Fruit fly (Drosophila melanogaster) whole organism: Measurements from ENCODE around the gene Fam92.

Source experiments
- CG8478 ChIP-seq: fragments of >200 bp; optimal IDR thresholded peaks from 2 replicates; lab custom pipeline; 2018; ENCODE audit warnings: inconsistent platforms
- EcR ChIP-seq, 2 experiments: fragments of >200 bp; optimal IDR thresholded peaks; 2 replicates each; lab custom pipeline; 2017; ENCODE audit warnings: missing biosample characterization in 2 of 2, missing genetic modification characterization in 2 of 2, missing genetic modification reagents in 2 of 2
- pan ChIP-seq: fragments of >200 bp; optimal IDR thresholded peaks from 2 replicates; lab custom pipeline; 2017
- psq ChIP-seq: fragments of >200 bp; optimal IDR thresholded peaks from 2 replicates; lab custom pipeline; 2017
- usp ChIP-seq: fragments of >200 bp; optimal IDR thresholded peaks from 2 replicates; lab custom pipeline; 2017; ENCODE audit warnings: missing biosample characterization, missing genetic modification characterization, mixed read lengths

dm6 chr2L:12435976-12436771 is 11.5 kb downstream of the Fam92 start:
- TF ChIP-seq usp (GFP tag; lab: Kevin White, UChicago): no peak
- no peak for TF ChIP-seq psq (lab: Kevin White, UChicago)
- TF ChIP-seq EcR (GFP tag; optimal IDR thresholded peaks at IDR 0.05; lab: Kevin White, UChicago): no peak
- TF ChIP-seq pan (lab: Kevin White, UChicago): no peak
- TF ChIP-seq CG8478 (lab: Kevin White, UChicago): no peak
